Fruit fly (Drosophila melanogaster) whole organism, pupa: ENCODE data around the gene dsb.

Experiments
- CG10348 ChIP-seq: fragments of 200-800 bp; sonication (Bioruptor generic); IDR thresholded peaks from 2 replicates; pipeline ENCODE4 v1.3.6; 2022; ENCODE audit warnings: missing biosample characterization, missing genetic modification characterization
- CG12605 ChIP-seq: fragments of 200-800 bp; sonication (Bioruptor generic); IDR thresholded peaks from 2 replicates; pipeline ENCODE4 v1.3.6; 2022; ENCODE audit warnings: missing biosample characterization, missing genetic modification characterization
- CG13204 ChIP-seq: fragments of 200-800 bp; sonication (Bioruptor generic); optimal IDR thresholded peaks from 2 replicates; lab custom pipeline; 2018; ENCODE audit warnings: missing biosample characterization, mild to moderate bottlenecking, missing genetic modification characterization, moderate library complexity
- CG14655 ChIP-seq: fragments of 200-800 bp; sonication (Bioruptor generic); optimal IDR thresholded peaks from 3 replicates; lab custom pipeline; 2017; ENCODE audit warnings: mild to moderate bottlenecking, missing biosample characterization, missing genetic modification reagents, missing genetic modification characterization
- CG15710 ChIP-seq: fragments of 200-800 bp; sonication (Bioruptor generic); optimal IDR thresholded peaks from 2 replicates; lab custom pipeline; 2018; ENCODE audit warnings: missing biosample characterization, mild to moderate bottlenecking, missing genetic modification characterization, moderate library complexity
- CG8159 ChIP-seq: fragments of 200-800 bp; sonication (Bioruptor generic); optimal IDR thresholded peaks from 3 replicates; lab custom pipeline; 2018; ENCODE audit warnings: missing biosample characterization, mild to moderate bottlenecking, missing genetic modification characterization, moderate library complexity
- CG8301 ChIP-seq: fragments of 200-800 bp; sonication (Bioruptor generic); optimal IDR thresholded peaks from 2 replicates; lab custom pipeline; 2018; ENCODE audit warnings: missing biosample characterization, mild to moderate bottlenecking, missing genetic modification characterization
- EcR ChIP-seq: fragments of 200-800 bp; sonication (Bioruptor generic); optimal IDR thresholded peaks from 3 replicates; lab custom pipeline; 2019; ENCODE audit warnings: missing biosample characterization, missing genetic modification characterization, mild to moderate bottlenecking, moderate library complexity, missing genetic modification reagents
- Snoo ChIP-seq: fragments of 200-800 bp; sonication (Bioruptor generic); optimal IDR thresholded peaks from 3 replicates; lab custom pipeline; 2017; ENCODE audit warnings: missing biosample characterization, mild to moderate bottlenecking, missing genetic modification characterization, inconsistent platforms

- TF ChIP-seq CG14655 (GFP tag; lab: Kevin White, UChicago), result no peak
- TF ChIP-seq CG8301 (tag; lab: Kevin White, UChicago), result no peak
- TF ChIP-seq CG8159 (tag; lab: Kevin White, UChicago), result no peak
- no peak for TF ChIP-seq CG12605 (GFP tag; lab: Robert Waterston, UW)
- no peak for TF ChIP-seq EcR (GFP tag; lab: Kevin White, UChicago)
- no peak for TF ChIP-seq Snoo (tag; lab: Kevin White, UChicago)
- no peak for TF ChIP-seq CG13204
- no peak for TF ChIP-seq CG10348
- no peak for TF ChIP-seq CG15710 (tag; lab: Kevin White, UChicago)
Observed at dm6 chr3L:1882868-1883554, 27.0 kb downstream of the dsb start, which contains the start of gene CG13937.
